Worm (Caenorhabditis elegans): ENCODE results near the gene srg-56.

The srg-56 gene

DNA sequence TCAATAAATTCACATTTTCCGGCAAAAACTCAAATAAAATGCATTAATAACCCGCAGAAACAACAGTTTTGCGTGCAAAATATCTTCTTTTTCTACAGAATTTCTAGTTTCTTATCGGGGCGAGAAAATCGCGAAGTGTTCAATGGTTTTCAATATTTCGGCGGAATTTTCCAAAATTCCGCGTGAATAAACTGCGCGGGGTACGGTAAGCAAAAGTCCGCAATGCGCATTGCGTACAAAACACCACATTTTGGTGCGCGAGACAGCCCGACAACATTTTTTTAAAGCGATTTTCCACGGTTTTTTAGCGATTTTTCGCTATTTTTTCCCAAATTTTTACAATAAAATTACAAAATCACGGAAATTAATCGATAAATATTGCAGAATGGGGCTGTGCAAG, 43.7 kb downstream of the srg-56 start, which contains the start of gene Y45G12B.2 (continued):
- no peak for TF ChIP-seq snpc-1.3 (tag; optimal IDR thresholded peaks at IDR 0.05; ENCODE audit: insufficient read depth)
- no peak for TF ChIP-seq ZK185.1 (tag; optimal IDR thresholded peaks at IDR 0.05; ENCODE audit: poor library complexity, severe bottlenecking)
- no peak for TF ChIP-seq lag-1 (GFP tag; IDR thresholded peaks at IDR 0.05)
- TF ChIP-seq madf-3 (GFP tag; IDR thresholded peaks at IDR 0.05): no peak
- TF ChIP-seq lin-26 (GFP tag; IDR thresholded peaks at IDR 0.05): no peak
- TF ChIP-seq nfya-1 (tag; optimal IDR thresholded peaks at IDR 0.05; ENCODE audit: borderline replicate concordance, insufficient read depth): no peak
- no peak for TF ChIP-seq aptf-2 (GFP tag; conservative IDR thresholded peaks at IDR 0.05)
- no peak for TF ChIP-seq fkh-3 (tag; optimal IDR thresholded peaks at IDR 0.05)
- no peak for TF ChIP-seq C06A6.2 (GFP tag; conservative IDR thresholded peaks at IDR 0.05)
- TF ChIP-seq mxl-1 (tag; optimal IDR thresholded peaks at IDR 0.05): no peak
- no peak for TF ChIP-seq ztf-26 (tag; optimal IDR thresholded peaks at IDR 0.05)
- no peak for TF ChIP-seq Y53F4B.3 (GFP tag; IDR thresholded peaks at IDR 0.05)
- no peak for TF ChIP-seq him-1 (tag; optimal IDR thresholded peaks at IDR 0.05)
- no peak for TF ChIP-seq unc-130 (GFP tag; optimal IDR thresholded peaks at IDR 0.05)
- TF ChIP-seq sptf-2 (GFP tag; optimal IDR thresholded peaks at IDR 0.05): no peak
- peak; percentile 46; the same call in 1 of the 2 replicates for TF ChIP-seq hmg-1.2 (GFP tag; IDR thresholded peaks at IDR 0.05)
- 0 out of 2 replicates have a peak, but pooled peaks have one; percentile 32 for TF ChIP-seq Y53G8AR.9 (GFP tag; conservative IDR thresholded peaks at IDR 0.05)
- TF ChIP-seq Y79H2A.3 (GFP tag; conservative IDR thresholded peaks at IDR 0.05): no peak
- TF ChIP-seq nhr-80 (tag; optimal IDR thresholded peaks at IDR 0.05): peak; percentile 36
- TF ChIP-seq C17E4.6 (GFP tag; IDR thresholded peaks at IDR 0.05): peak; percentile 59; the same call in 1 of the 2 replicates
- TF ChIP-seq ceh-58 (GFP tag; IDR thresholded peaks at IDR 0.05): no peak
- no peak for TF ChIP-seq F57A8.1 (GFP tag; optimal IDR thresholded peaks at IDR 0.05)
- peak; percentile 30 for TF ChIP-seq attf-5 (GFP tag; optimal IDR thresholded peaks at IDR 0.05)
- TF ChIP-seq tbx-9 (tag; optimal IDR thresholded peaks at IDR 0.05; ENCODE audit: borderline replicate concordance): no peak
- no peak for TF ChIP-seq ztf-3 (GFP tag; optimal IDR thresholded peaks at IDR 0.05)
- peak; percentile 41 for TF ChIP-seq tbp1 (GFP tag; optimal IDR thresholded peaks at IDR 0.05)
- TF ChIP-seq F57C9.4 (tag; optimal IDR thresholded peaks at IDR 0.05): no peak
- no peak for TF ChIP-seq cebp-1 (GFP tag; IDR thresholded peaks at IDR 0.05)
- TF ChIP-seq cebp-1 (tag; optimal IDR thresholded peaks at IDR 0.05): peak; percentile 56
- TF ChIP-seq ceh-27 (GFP tag; optimal IDR thresholded peaks at IDR 0.05): peak; percentile 3
- TF ChIP-seq rpc-1 (optimal IDR thresholded peaks at IDR 0.05): no peak
- no peak for TF ChIP-seq rpc-1 (tag; optimal IDR thresholded peaks at IDR 0.05)
- no peak for TF ChIP-seq K12H6.12 (tag; optimal IDR thresholded peaks at IDR 0.05)
- TF ChIP-seq mes-4 (tag; optimal IDR thresholded peaks at IDR 0.05): no peak
- no peak for TF ChIP-seq ceh-79 (tag; optimal IDR thresholded peaks at IDR 0.05)
- TF ChIP-seq K11D2.4 (GFP tag; IDR thresholded peaks at IDR 0.05): no peak
- TF ChIP-seq T26A5.8 (tag; optimal IDR thresholded peaks at IDR 0.05): no peak
- peak in 1 of 3 experiments; percentile 57 for TF ChIP-seq lin-35 (GFP tag; optimal IDR thresholded peaks at IDR 0.05)
- TF ChIP-seq pha-4 (tag; optimal IDR thresholded peaks at IDR 0.05): no peak
- TF ChIP-seq dpff-1 (tag; optimal IDR thresholded peaks at IDR 0.05): no peak
- TF ChIP-seq lsl-1 (GFP tag; optimal IDR thresholded peaks at IDR 0.05): peak; percentile 93
- TF ChIP-seq F22D6.2 (tag; optimal IDR thresholded peaks at IDR 0.05): no peak
- no peak for TF ChIP-seq let-607 (tag; optimal IDR thresholded peaks at IDR 0.05)
- no peak for TF ChIP-seq F52B5.7 (tag; optimal IDR thresholded peaks at IDR 0.05)
- TF ChIP-seq snpc-3.4 (tag; optimal IDR thresholded peaks at IDR 0.05): no peak
- no peak for TF ChIP-seq rcor-1 (GFP tag; IDR thresholded peaks at IDR 0.05)
- no peak for TF ChIP-seq F10E7.11 (tag; optimal IDR thresholded peaks at IDR 0.05)
- TF ChIP-seq hlh-26 (GFP tag; conservative IDR thresholded peaks at IDR 0.05): no peak
- TF ChIP-seq nfya-2 (GFP tag; IDR thresholded peaks at IDR 0.05): no peak
- no peak for TF ChIP-seq xnd-1 (tag; optimal IDR thresholded peaks at IDR 0.05)
